Fruit fly (Drosophila melanogaster) whole organism, embryonic: ENCODE results near the gene MsrA.
A peak's percentile ranks its signal among the peaks of the same experiment; 100 is the strongest.

Experiments used
- Atf6 ChIP-seq: fragments of 200-800 bp; sonication (Bioruptor generic); IDR thresholded peaks from 2 replicates; pipeline ENCODE4 v1.3.6; 2022; ENCODE audit warnings: missing biosample characterization, missing genetic modification characterization
- CG10147 ChIP-seq: fragments of 200-800 bp; sonication (Bioruptor generic); optimal IDR thresholded peaks from 2 replicates; lab custom pipeline; 2019; ENCODE audit warnings: missing biosample characterization, mild to moderate bottlenecking, missing genetic modification characterization, moderate library complexity
- CG10654 ChIP-seq: fragments of 200-800 bp; sonication (Bioruptor generic); optimal IDR thresholded peaks from 2 replicates; lab custom pipeline; 2016; ENCODE audit warnings: missing biosample characterization, missing genetic modification characterization
- CG11696 ChIP-seq: fragments of 200-800 bp; sonication (Bioruptor generic); IDR thresholded peaks from 2 replicates; pipeline ENCODE4 v1.3.6; 2022; ENCODE audit warnings: missing biosample characterization, missing genetic modification characterization
- CG12391 ChIP-seq: fragments of 200-800 bp; sonication (Bioruptor generic); optimal IDR thresholded peaks from 3 replicates; lab custom pipeline; 2018; ENCODE audit warnings: missing biosample characterization, mild to moderate bottlenecking, missing genetic modification characterization, moderate library complexity
- CG13624 ChIP-seq: fragments of 200-800 bp; sonication (Bioruptor generic); optimal IDR thresholded peaks from 2 replicates; lab custom pipeline; 2016; ENCODE audit warnings: missing biosample characterization, missing genetic modification characterization
- CG14050 ChIP-seq: fragments of 200-800 bp; sonication (Bioruptor generic); IDR thresholded peaks from 3 replicates; pipeline ENCODE4 v1.3.6; 2022; ENCODE audit warnings: missing biosample characterization, missing genetic modification characterization
- CG15479 ChIP-seq: fragments of 200-800 bp; sonication (Bioruptor generic); optimal IDR thresholded peaks from 3 replicates; lab custom pipeline; 2019; ENCODE audit warnings: missing biosample characterization, mild to moderate bottlenecking, missing genetic modification characterization, moderate library complexity
- CG15514 ChIP-seq: fragments of 200-800 bp; sonication (Bioruptor generic); optimal IDR thresholded peaks from 3 replicates; lab custom pipeline; 2017; ENCODE audit warnings: missing biosample characterization, missing genetic modification characterization, mild to moderate bottlenecking, moderate library complexity, missing genetic modification reagents
- CG15601 ChIP-seq: fragments of 200-800 bp; sonication (Bioruptor generic); optimal IDR thresholded peaks from 3 replicates; lab custom pipeline; 2019; ENCODE audit warnings: missing biosample characterization, mild to moderate bottlenecking, missing genetic modification characterization, moderate library complexity
- CG18011 ChIP-seq: fragments of 200-800 bp; sonication (Bioruptor generic); optimal IDR thresholded peaks from 2 replicates; lab custom pipeline; 2017; ENCODE audit warnings: missing biosample characterization, missing genetic modification characterization, mild to moderate bottlenecking, moderate library complexity, missing genotype
- CG18619 ChIP-seq: fragments of 200-800 bp; sonication (Bioruptor generic); optimal IDR thresholded peaks from 3 replicates; lab custom pipeline; 2017; ENCODE audit warnings: missing biosample characterization, mild to moderate bottlenecking, missing genetic modification characterization
- CG18764 ChIP-seq: fragments of 200-800 bp; sonication (Bioruptor generic); optimal IDR thresholded peaks from 3 replicates; lab custom pipeline; 2016; ENCODE audit warnings: missing biosample characterization, missing genetic modification characterization
- CG2199 ChIP-seq: fragments of 200-800 bp; sonication (Bioruptor generic); IDR thresholded peaks from 3 replicates; pipeline ENCODE4 v1.3.6; 2022; ENCODE audit warnings: missing biosample characterization, missing genetic modification characterization
- CG3065 ChIP-seq: fragments of 200-800 bp; sonication (Bioruptor generic); optimal IDR thresholded peaks from 2 replicates; lab custom pipeline; 2016; ENCODE audit warnings: missing biosample characterization, missing genetic modification characterization
- CG32772 ChIP-seq: fragments of 200-800 bp; sonication (Bioruptor generic); IDR thresholded peaks from 2 replicates; pipeline ENCODE4 v1.3.6; 2022; ENCODE audit warnings: missing biosample characterization, missing genetic modification characterization
- CG33213 ChIP-seq: fragments of 200-800 bp; sonication (Bioruptor generic); optimal IDR thresholded peaks from 3 replicates; lab custom pipeline; 2016; ENCODE audit warnings: missing biosample characterization, missing genetic modification characterization
- CG33557 ChIP-seq: fragments of 200-800 bp; sonication (Bioruptor generic); optimal IDR thresholded peaks from 2 replicates; lab custom pipeline; 2019; ENCODE audit warnings: missing biosample characterization, mild to moderate bottlenecking, missing genetic modification characterization, moderate library complexity
- CG34376 ChIP-seq: fragments of 200-800 bp; sonication (Bioruptor generic); optimal IDR thresholded peaks from 2 replicates; lab custom pipeline; 2018; ENCODE audit warnings: missing biosample characterization, mild to moderate bottlenecking, missing genetic modification characterization
- CG3847 ChIP-seq: fragments of 200-800 bp; sonication (Bioruptor generic); IDR thresholded peaks from 2 replicates; pipeline ENCODE4 v1.3.6; 2022; ENCODE audit warnings: missing biosample characterization, missing genetic modification characterization
- CG4282 ChIP-seq: fragments of 200-800 bp; sonication (Bioruptor generic); optimal IDR thresholded peaks from 2 replicates; lab custom pipeline; 2016; ENCODE audit warnings: missing biosample characterization, missing genetic modification characterization
- CG4404 ChIP-seq: fragments of 200-800 bp; sonication (Bioruptor generic); IDR thresholded peaks from 2 replicates; pipeline ENCODE4 v1.3.6; 2022; ENCODE audit warnings: missing biosample characterization, missing genetic modification characterization
- CG4617 ChIP-seq: fragments of 200-800 bp; sonication (Bioruptor generic); optimal IDR thresholded peaks from 3 replicates; lab custom pipeline; 2016; ENCODE audit warnings: missing biosample characterization, missing genetic modification characterization, borderline replicate concordance
- CG4730 ChIP-seq: fragments of 200-800 bp; sonication (Bioruptor generic); IDR thresholded peaks from 2 replicates; pipeline ENCODE4 v1.3.6; 2022; ENCODE audit warnings: missing biosample characterization, missing genetic modification characterization
- CG9609 ChIP-seq: fragments of 200-800 bp; sonication (Bioruptor generic); optimal IDR thresholded peaks from 3 replicates; lab custom pipeline; 2016; ENCODE audit warnings: missing biosample characterization, missing genetic modification characterization
- CkIIα-i1 ChIP-seq: fragments of 200-800 bp; sonication (Bioruptor generic); IDR thresholded peaks from 2 replicates; pipeline ENCODE4 v1.3.6; 2022; ENCODE audit warnings: missing biosample characterization, missing genetic modification characterization
- Dfd ChIP-seq, 2 experiments: fragments of >200 bp; optimal IDR thresholded peaks; 2 replicates each; lab custom pipeline; 2017; ENCODE audit warnings: missing biosample characterization in 2 of 2, missing genetic modification characterization in 2 of 2
- Fer1 ChIP-seq: fragments of 200-800 bp; sonication (Bioruptor generic); optimal IDR thresholded peaks from 2 replicates; lab custom pipeline; 2017; ENCODE audit warnings: missing biosample characterization, mild to moderate bottlenecking, missing genetic modification characterization
- HHEX ChIP-seq: fragments of 200-800 bp; sonication (Bioruptor generic); optimal IDR thresholded peaks from 3 replicates; lab custom pipeline; 2017; ENCODE audit warnings: missing biosample characterization, mild to moderate bottlenecking, missing genetic modification characterization, missing genetic modification reagents
- Trl ChIP-seq, 3 experiments: fragments of >200 bp in 2 of 3; fragments of 200-800 bp in 1 of 3; sonication (Bioruptor generic) in 1 of 3; optimal IDR thresholded peaks; 2 replicates in 1 of 3; 3 replicates in 2 of 3; lab custom pipeline; 2016 to 2017; ENCODE audit warnings: missing biosample characterization in 1 of 3, missing genetic modification characterization in 1 of 3
- bab2 ChIP-seq: fragments of 200-800 bp; sonication (Bioruptor generic); optimal IDR thresholded peaks from 2 replicates; lab custom pipeline; 2016; ENCODE audit warnings: missing biosample characterization, missing genetic modification characterization
- chif ChIP-seq, 2 experiments: fragments of 200-800 bp; sonication (Bioruptor generic); optimal IDR thresholded peaks; 3 replicates each; lab custom pipeline; 2016; ENCODE audit warnings: missing biosample characterization in 2 of 2, missing genetic modification characterization in 2 of 2
- danr ChIP-seq: fragments of 200-800 bp; sonication (Bioruptor generic); IDR thresholded peaks from 2 replicates; pipeline ENCODE4 v1.3.6; 2022; ENCODE audit warnings: missing biosample characterization, missing genetic modification characterization
- esg ChIP-seq: fragments of 200-800 bp; sonication (Bioruptor generic); conservative IDR thresholded peaks from 2 replicates; pipeline ENCODE4 v1.3.6; 2022; ENCODE audit warnings: missing biosample characterization, missing genetic modification characterization
- gt ChIP-seq: fragments of 200-800 bp; sonication (Bioruptor generic); IDR thresholded peaks from 2 replicates; pipeline ENCODE4 v1.3.6; 2022; ENCODE audit warnings: missing biosample characterization, missing genetic modification characterization
- ham ChIP-seq: fragments of 200-800 bp; sonication (Bioruptor generic); IDR thresholded peaks from 2 replicates; pipeline ENCODE4 v1.3.6; 2022; ENCODE audit warnings: missing biosample characterization, missing genetic modification characterization
- insv ChIP-seq, 2 experiments: fragments of 200-800 bp; sonication (Bioruptor generic); optimal IDR thresholded peaks; 3 replicates each; lab custom pipeline; 2016 to 2018; ENCODE audit warnings: missing biosample characterization in 2 of 2, missing genetic modification characterization in 2 of 2
- jigr1 ChIP-seq: fragments of 200-800 bp; sonication (Bioruptor generic); IDR thresholded peaks from 3 replicates; pipeline ENCODE4 v1.3.6; 2022; ENCODE audit warnings: missing biosample characterization, missing genetic modification characterization
- kah ChIP-seq: fragments of 200-800 bp; sonication (Bioruptor generic); optimal IDR thresholded peaks from 2 replicates; lab custom pipeline; 2018; ENCODE audit warnings: missing biosample characterization, mild to moderate bottlenecking, missing genetic modification characterization
- mld ChIP-seq: fragments of 200-800 bp; sonication (Bioruptor generic); IDR thresholded peaks from 3 replicates; pipeline ENCODE4 v1.3.6; 2022; ENCODE audit warnings: missing biosample characterization, missing genetic modification characterization; ENCODE audit not compliant: partially characterized antibody
- psq ChIP-seq: fragments of 200-800 bp; sonication (Bioruptor generic); optimal IDR thresholded peaks from 2 replicates; lab custom pipeline; 2017; ENCODE audit warnings: missing biosample characterization, missing genetic modification characterization
- row ChIP-seq: fragments of 200-800 bp; sonication (Bioruptor generic); IDR thresholded peaks from 3 replicates; pipeline ENCODE4 v1.3.6; 2022; ENCODE audit warnings: missing biosample characterization, missing genetic modification characterization
- sc ChIP-seq, 3 experiments: fragments of >200 bp in 2 of 3; fragments of 200-800 bp in 1 of 3; sonication (Bioruptor generic) in 1 of 3; optimal IDR thresholded peaks; 2 replicates in 2 of 3; 3 replicates in 1 of 3; lab custom pipeline; 2017; ENCODE audit warnings: mild to moderate bottlenecking in 1 of 3, missing biosample characterization in 1 of 3, missing genetic modification characterization in 1 of 3, missing genetic modification reagents in 1 of 3
- sima ChIP-seq: fragments of 200-800 bp; sonication (Bioruptor generic); optimal IDR thresholded peaks from 2 replicates; lab custom pipeline; 2016; ENCODE audit warnings: missing biosample characterization, missing genetic modification characterization
- sna ChIP-seq: fragments of 200-800 bp; sonication (Bioruptor generic); IDR thresholded peaks from 2 replicates; pipeline ENCODE4 v1.3.6; 2022; ENCODE audit warnings: missing biosample characterization, missing genetic modification characterization; ENCODE audit not compliant: partially characterized antibody
- tgo ChIP-seq: fragments of 200-800 bp; sonication (Bioruptor generic); IDR thresholded peaks from 3 replicates; pipeline ENCODE4 v1.3.6; 2022; ENCODE audit warnings: missing biosample characterization, missing genetic modification characterization
- trem ChIP-seq: fragments of 200-800 bp; optimal IDR thresholded peaks from 3 replicates; lab custom pipeline; 2019; ENCODE audit warnings: missing biosample characterization, mild to moderate bottlenecking, missing genetic modification characterization, moderate library complexity
- ttk ChIP-seq: fragments of 200-800 bp; sonication (Bioruptor generic); IDR thresholded peaks from 2 replicates; pipeline ENCODE4 v2.1.2; 2022; ENCODE audit warnings: missing biosample characterization, missing genetic modification characterization
- z ChIP-seq: fragments of 200-800 bp; sonication (Bioruptor generic); IDR thresholded peaks from 3 replicates; pipeline ENCODE4 v1.3.6; 2022; ENCODE audit warnings: missing biosample characterization, missing genetic modification characterization

Gene MsrA

dm6 chr3L:15537916-15538581, 27.2 kb downstream of the MsrA start (continued):
- TF ChIP-seq CG33557 (GFP tag; lab: Kevin White, UChicago) (peak; percentile 46), CG4282 (GFP tag; lab: Kevin White, UChicago) (no peak), row (peak; percentile 67), tgo (peak; percentile 61), z (GFP tag; lab: Robert Waterston, UW) (no peak), trem (peak; percentile 62), bab2 (GFP tag; lab: Kevin White, UChicago) (peak; percentile 39), CG18764 (GFP tag; lab: Kevin White, UChicago) (no peak), esg (GFP tag; lab: Robert Waterston, UW) (peak; percentile 46), Trl (optimal IDR thresholded peaks at IDR 0.05; lab: Kevin White, UChicago) (no peak), Trl (GFP tag; optimal IDR thresholded peaks at IDR 0.05; lab: Kevin White, UChicago) (peak; percentile 52), danr (GFP tag; lab: Robert Waterston, UW) (no peak), CG14050 (GFP tag; lab: Robert Waterston, UW) (no peak), CG12391 (tag; lab: Kevin White, UChicago) (peak; percentile 81), ham (GFP tag; lab: Robert Waterston, UW) (no peak), CG34376 (GFP tag; lab: Kevin White, UChicago) (no peak), Atf6 (GFP tag; lab: Robert Waterston, UW) (no peak; the same call in 1 of the 2 replicates), CG3847 (no peak), gt (GFP tag; lab: Robert Waterston, UW) (no peak), jigr1 (GFP tag; lab: Robert Waterston, UW) (no peak), ttk (GFP tag; lab: Robert Waterston, UW) (no peak), CG18619 (peak; percentile 66), CG15479 (GFP tag; lab: Kevin White, UChicago) (peak; percentile 96), CG32772 (GFP tag; lab: Robert Waterston, UW) (no peak), HHEX (GFP tag; lab: Kevin White, UChicago) (peak; percentile 63), CG10147 (peak; percentile 28), CG15514 (GFP tag; lab: Kevin White, UChicago) (peak; percentile 14), CG4404 (peak; percentile 50), CG33213 (peak; percentile 7), CG10654 (peak; percentile 33), chif (GFP tag; optimal IDR thresholded peaks at IDR 0.05; lab: Kevin White, UChicago) (peak; percentile 59 to 70), psq (GFP tag; lab: Kevin White, UChicago) (no peak), CG3065 (GFP tag; lab: Kevin White, UChicago) (no peak), insv (GFP tag; optimal IDR thresholded peaks at IDR 0.05; lab: Kevin White, UChicago) (no peak), CG15601 (peak; percentile 63), sc (optimal IDR thresholded peaks at IDR 0.05; lab: Kevin White, UChicago) (no peak), sc (GFP tag; optimal IDR thresholded peaks at IDR 0.05; lab: Kevin White, UChicago) (peak; percentile 69), sna (GFP tag; lab: Robert Waterston, UW) (no peak), CG18011 (GFP tag; lab: Kevin White, UChicago) (peak; percentile 25), CkIIα-i1 (GFP tag; lab: Robert Waterston, UW) (no peak), CG9609 (no peak), sima (GFP tag; lab: Kevin White, UChicago) (no peak), mld (GFP tag; lab: Robert Waterston, UW) (no peak), CG2199 (peak; percentile 55; the same call in 1 of the 3 replicates), Dfd (GFP tag; optimal IDR thresholded peaks at IDR 0.05; lab: Kevin White, UChicago) (no peak), kah (GFP tag; lab: Kevin White, UChicago) (peak; percentile 41), CG13624 (GFP tag; lab: Kevin White, UChicago) (peak; percentile 24), CG4617 (GFP tag; lab: Kevin White, UChicago) (no peak), Fer1 (GFP tag; lab: Kevin White, UChicago) (peak; percentile 55), CG11696 (GFP tag; lab: Robert Waterston, UW) (0 out of 2 replicates have a peak, but pooled peaks have one; percentile 11), CG4730 (GFP tag; lab: Robert Waterston, UW) (no peak)
